Fruit fly (Drosophila melanogaster): ENCODE measurements around the gene TwdlG.

TwdlG gene

dm6 chr3R:4229137-4229764 lies 21.9 kb downstream of the TwdlG start, which contains the start of gene DhpD (continued):
- TF ChIP-seq CG11093 (GFP tag; IDR thresholded peaks at IDR 0.05) (peak; percentile 46; the same call in 1 of the 3 replicates), CG1602 (GFP tag; optimal IDR thresholded peaks at IDR 0.05) (peak; percentile 53), Sry-δ (GFP tag; optimal IDR thresholded peaks at IDR 0.05) (no peak), slp2 (GFP tag; optimal IDR thresholded peaks at IDR 0.05) (no peak), MESR4 (GFP tag; optimal IDR thresholded peaks at IDR 0.05) (peak; percentile 2), CG10267 (tag; optimal IDR thresholded peaks at IDR 0.05) (peak; percentile 47), sug (tag; optimal IDR thresholded peaks at IDR 0.05) (peak; percentile 60), CG5245 (GFP tag; optimal IDR thresholded peaks at IDR 0.05) (peak; percentile 46), CG30431 (GFP tag; optimal IDR thresholded peaks at IDR 0.05) (peak; percentile 16), ro (GFP tag; IDR thresholded peaks at IDR 0.05) (no peak), CG17328 (GFP tag; IDR thresholded peaks at IDR 0.05) (peak; percentile 80), CG12942 (GFP tag; optimal IDR thresholded peaks at IDR 0.05) (peak; percentile 61), sc (optimal IDR thresholded peaks at IDR 0.05) (no peak), sc (GFP tag; optimal IDR thresholded peaks at IDR 0.05) (no peak), Neu2 (GFP tag; optimal IDR thresholded peaks at IDR 0.05; ENCODE audit: borderline replicate concordance) (no peak), ase (GFP tag; IDR thresholded peaks at IDR 0.05) (peak; percentile 61; the same call in 2 of the 3 replicates), pzg (GFP tag; optimal IDR thresholded peaks at IDR 0.05) (peak; percentile 37), z (GFP tag; IDR thresholded peaks at IDR 0.05) (no peak), ara (GFP tag; IDR thresholded peaks at IDR 0.05) (peak; percentile 76), Sry-β (GFP tag; optimal IDR thresholded peaks at IDR 0.05) (no peak), Myb (GFP tag; optimal IDR thresholded peaks at IDR 0.05) (peak; percentile 37), CG4617 (GFP tag; optimal IDR thresholded peaks at IDR 0.05; ENCODE audit: borderline replicate concordance) (peak; percentile 29), CG6175 (GFP tag; IDR thresholded peaks at IDR 0.05) (peak; percentile 32; the same call in 1 of the 3 replicates), Hr78 (GFP tag; optimal IDR thresholded peaks at IDR 0.05) (no peak), unc-4 (GFP tag; IDR thresholded peaks at IDR 0.05; ENCODE audit: partially characterized antibody) (no peak), Blimp-1 (GFP tag; optimal IDR thresholded peaks at IDR 0.05) (peak; percentile 68), CG4730 (GFP tag; IDR thresholded peaks at IDR 0.05) (peak; percentile 36; the same call in 1 of the 2 replicates), CG8478 (optimal IDR thresholded peaks at IDR 0.05) (no peak), Dip2 (GFP tag; IDR thresholded peaks at IDR 0.05) (no peak), CG16815 (GFP tag; optimal IDR thresholded peaks at IDR 0.05) (peak; percentile 41), CG13894 (tag; optimal IDR thresholded peaks at IDR 0.05) (peak; percentile 78), Fer1 (GFP tag; optimal IDR thresholded peaks at IDR 0.05) (peak; percentile 75), CG31388 (GFP tag; optimal IDR thresholded peaks at IDR 0.05) (peak; percentile 26), crol (GFP tag; IDR thresholded peaks at IDR 0.05) (no peak), crp (GFP tag; optimal IDR thresholded peaks at IDR 0.05) (peak in 1 of 2 experiments; percentile 78), Oli (tag; optimal IDR thresholded peaks at IDR 0.05) (peak; percentile 48), tll (GFP tag; optimal IDR thresholded peaks at IDR 0.05) (no peak), h (optimal IDR thresholded peaks at IDR 0.05) (no peak), CG12155 (GFP tag; optimal IDR thresholded peaks at IDR 0.05) (peak; percentile 63), insv (GFP tag; optimal IDR thresholded peaks at IDR 0.05) (no peak), prd (optimal IDR thresholded peaks at IDR 0.05) (no peak), prd (GFP tag; IDR thresholded peaks at IDR 0.05) (peak; percentile 81), Ptx1 (GFP tag; IDR thresholded peaks at IDR 0.05) (peak; percentile 77), Dad (GFP tag; optimal IDR thresholded peaks at IDR 0.05) (no peak), mam (GFP tag; optimal IDR thresholded peaks at IDR 0.05) (peak; percentile 55), ewg (GFP tag; optimal IDR thresholded peaks at IDR 0.05) (peak; percentile 27), knrl (GFP tag; IDR thresholded peaks at IDR 0.05; ENCODE audit: partially characterized antibody) (peak; percentile 85), CG2120 (GFP tag; optimal IDR thresholded peaks at IDR 0.05) (peak; percentile 88), CG32532 (GFP tag; IDR thresholded peaks at IDR 0.05) (peak; percentile 87), CG11456 (GFP tag; IDR thresholded peaks at IDR 0.05) (peak; percentile 82), CTCF (GFP tag; optimal IDR thresholded peaks at IDR 0.05) (peak; percentile 33)

Data from whole organism, embryonic.